Worm (Caenorhabditis elegans): Measurements from ENCODE around the gene cdk-4.

DNA sequence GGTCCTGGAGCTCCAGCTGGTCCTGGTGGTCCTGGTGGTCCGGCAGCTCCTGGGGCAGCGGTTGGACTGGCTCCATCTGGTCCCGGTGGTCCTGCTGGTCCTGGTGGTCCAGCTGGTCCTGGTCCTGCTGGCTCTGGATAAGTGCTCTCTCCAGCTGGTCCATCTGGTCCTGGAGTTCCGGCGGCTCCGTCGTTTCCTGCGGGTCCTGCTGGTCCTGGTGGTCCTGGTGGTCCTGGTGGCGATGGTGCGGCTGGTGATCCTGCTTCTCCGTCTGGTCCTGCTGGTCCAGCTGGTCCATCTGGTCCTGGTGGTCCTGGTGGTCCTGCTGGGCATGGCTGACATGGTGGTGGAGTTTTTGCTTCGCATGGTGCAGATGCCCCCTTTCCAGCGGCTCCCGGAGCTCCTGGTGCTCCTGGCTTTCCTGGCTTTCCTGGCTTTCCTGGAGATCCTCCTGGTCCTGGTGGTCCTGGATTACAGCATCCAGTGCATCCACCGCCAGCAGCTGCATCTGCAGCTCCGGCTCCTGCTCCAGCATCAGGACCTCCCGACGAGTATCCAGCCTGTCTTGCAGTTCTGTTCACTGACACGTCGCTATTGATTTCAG, 8.4 kb downstream of the cdk-4 start:
- no peak for TF ChIP-seq R02D3.7 (tag; optimal IDR thresholded peaks at IDR 0.05)
- TF ChIP-seq fos-1 (tag; optimal IDR thresholded peaks at IDR 0.05): no peak
- TF ChIP-seq nhr-25 (tag; optimal IDR thresholded peaks at IDR 0.05; ENCODE audit: borderline replicate concordance, insufficient read depth): no peak
- TF ChIP-seq jun-1 (tag; optimal IDR thresholded peaks at IDR 0.05): no peak
- no peak for TF ChIP-seq lim-7 (GFP tag; IDR thresholded peaks at IDR 0.05)
- TF ChIP-seq nhr-42 (GFP tag; IDR thresholded peaks at IDR 0.05): no peak
- TF ChIP-seq zag-1 (tag; optimal IDR thresholded peaks at IDR 0.05): no peak
- TF ChIP-seq pqm-1 (tag; optimal IDR thresholded peaks at IDR 0.05): no peak

All from whole organism, L4 larva.